Worm (Caenorhabditis elegans) whole organism, L1 larva: Measurements from ENCODE around the gene str-158.

Experiments
- ceh-82 ChIP-seq, 3 experiments: fragments of 150-350 bp in 1 of 3; sonication (generic microtip) in 2 of 3; optimal IDR thresholded peaks; 2 replicates each; lab custom pipeline; 2014 to 2017; ENCODE audit warnings: missing biosample characterization in 3 of 3, missing genetic modification characterization in 3 of 3
- efl-1 ChIP-seq, 4 experiments: fragments of 150-350 bp; optimal IDR thresholded peaks in 3 of 4; peaks in 1 of 4; 1 replicate in 1 of 4; 2 replicates in 3 of 4; lab custom pipeline; 2014; ENCODE audit warnings: missing biosample characterization in 2 of 4, missing genetic modification characterization in 2 of 4, missing genetic modification reagents in 2 of 4
- egl-13 ChIP-seq: sonication (generic microtip); optimal IDR thresholded peaks from 2 replicates; lab custom pipeline; 2016; ENCODE audit warnings: missing genotype, missing genetic modification reagents, missing genetic modification characterization, missing compliant biosample characterization
- lin-39 ChIP-seq: fragments of 150-350 bp; optimal IDR thresholded peaks from 2 replicates; lab custom pipeline; 2014; ENCODE audit warnings: missing biosample characterization, missing genetic modification reagents, missing genetic modification characterization
- nhr-77 ChIP-seq: fragments of 150-350 bp; optimal IDR thresholded peaks from 2 replicates; lab custom pipeline; 2014; ENCODE audit warnings: missing biosample characterization, missing genetic modification characterization
- swsn-7 ChIP-seq: sonication (generic microtip); optimal IDR thresholded peaks from 2 replicates; lab custom pipeline; 2016; ENCODE audit warnings: missing genetic modification characterization, missing compliant biosample characterization
- unc-62 ChIP-seq: fragments of 150-350 bp; optimal IDR thresholded peaks from 2 replicates; lab custom pipeline; 2014; ENCODE audit warnings: missing biosample characterization, missing genetic modification reagents, missing genetic modification characterization
- ztf-11 ChIP-seq, 2 experiments: sonication (generic microtip); optimal IDR thresholded peaks; 2 replicates each; lab custom pipeline; 2016 to 2017; ENCODE audit warnings: missing genetic modification characterization in 2 of 2, missing biosample characterization in 1 of 2, missing compliant biosample characterization in 1 of 2

ce11 chrIV:4909039-4909438 lies 8.8 kb upstream of the str-158 start, which contains the start of gene str-159:
- no peak for TF ChIP-seq efl-1 (optimal IDR thresholded peaks at IDR 0.05; lab: Kevin White, UChicago)
- TF ChIP-seq efl-1 (GFP tag; optimal IDR thresholded peaks at IDR 0.05 in 1 of 2; lab: Kevin White, UChicago) = no peak
- TF ChIP-seq ceh-82 (tag; optimal IDR thresholded peaks at IDR 0.05; lab: Kevin White, UChicago) = no peak
- TF ChIP-seq unc-62 = no peak
- TF ChIP-seq ztf-11 (tag; optimal IDR thresholded peaks at IDR 0.05; lab: Kevin White, UChicago) = no peak
- TF ChIP-seq egl-13 = no peak
- TF ChIP-seq swsn-7 (tag; lab: Kevin White, UChicago) = no peak
- no peak for TF ChIP-seq lin-39 (tag; lab: Kevin White, UChicago)
- no peak for TF ChIP-seq nhr-77 (tag; lab: Kevin White, UChicago)
